Worm (Caenorhabditis elegans): ENCODE data around the gene F38A5.2.

ce11 chrIV:6618607-6619006 is 33.4 kb upstream of the F38A5.2 start:
- TF ChIP-seq unc-98 (GFP tag; IDR thresholded peaks at IDR 0.05) (no peak), elt-3 (tag; optimal IDR thresholded peaks at IDR 0.05) (no peak), nhr-237 (tag; optimal IDR thresholded peaks at IDR 0.05) (no peak), nhr-76 (tag; optimal IDR thresholded peaks at IDR 0.05) (no peak)

All from whole organism, L1 larva.